Fruit fly (Drosophila melanogaster) whole organism, embryonic: ENCODE measurements around the gene CG11980.

ENCODE experiments used
- Atf6 ChIP-seq: fragments of 200-800 bp; sonication (Bioruptor generic); IDR thresholded peaks from 2 replicates; pipeline ENCODE4 v1.3.6; 2022; ENCODE audit warnings: missing biosample characterization, missing genetic modification characterization
- BEAF-32 ChIP-seq: fragments of 200-800 bp; sonication (Bioruptor generic); optimal IDR thresholded peaks from 3 replicates; lab custom pipeline; 2017; ENCODE audit warnings: missing biosample characterization, missing genetic modification characterization, mild to moderate bottlenecking, moderate library complexity, missing genetic modification reagents
- BtbVII ChIP-seq: fragments of 200-800 bp; sonication (Bioruptor generic); optimal IDR thresholded peaks from 3 replicates; lab custom pipeline; 2017; ENCODE audit warnings: missing biosample characterization, mild to moderate bottlenecking, missing genetic modification characterization
- CG10543 ChIP-seq: fragments of 200-800 bp; sonication (Bioruptor generic); optimal IDR thresholded peaks from 3 replicates; lab custom pipeline; 2017; ENCODE audit warnings: missing biosample characterization, mild to moderate bottlenecking, missing genetic modification characterization, moderate library complexity
- CG11560 ChIP-seq: fragments of 200-800 bp; sonication (Bioruptor generic); IDR thresholded peaks from 3 replicates; pipeline ENCODE4 v1.3.6; 2022; ENCODE audit warnings: missing biosample characterization, missing genetic modification characterization
- CG12071 ChIP-seq: fragments of 200-800 bp; sonication (Bioruptor generic); optimal IDR thresholded peaks from 3 replicates; lab custom pipeline; 2018; ENCODE audit warnings: missing biosample characterization, mild to moderate bottlenecking, missing genetic modification characterization
- CG13123 ChIP-seq: fragments of 200-800 bp; sonication (Bioruptor generic); optimal IDR thresholded peaks from 2 replicates; lab custom pipeline; 2016; ENCODE audit warnings: missing biosample characterization, missing genetic modification characterization
- CG15601 ChIP-seq: fragments of 200-800 bp; sonication (Bioruptor generic); optimal IDR thresholded peaks from 3 replicates; lab custom pipeline; 2019; ENCODE audit warnings: missing biosample characterization, mild to moderate bottlenecking, missing genetic modification characterization, moderate library complexity
- CG2116 ChIP-seq: fragments of 200-800 bp; sonication (Bioruptor generic); optimal IDR thresholded peaks from 3 replicates; lab custom pipeline; 2018; ENCODE audit warnings: missing biosample characterization, mild to moderate bottlenecking, missing genetic modification characterization
- CG2120 ChIP-seq: fragments of 200-800 bp; sonication (Bioruptor generic); optimal IDR thresholded peaks from 3 replicates; lab custom pipeline; 2016; ENCODE audit warnings: missing biosample characterization, missing genetic modification characterization
- CG3281 ChIP-seq: fragments of 200-800 bp; sonication (Bioruptor generic); optimal IDR thresholded peaks from 3 replicates; lab custom pipeline; 2017; ENCODE audit warnings: missing biosample characterization, mild to moderate bottlenecking, missing genetic modification characterization
- CG3407 ChIP-seq: fragments of 200-800 bp; sonication (Bioruptor generic); optimal IDR thresholded peaks from 2 replicates; lab custom pipeline; 2018; ENCODE audit warnings: missing biosample characterization, mild to moderate bottlenecking, missing genetic modification characterization
- CG4360 ChIP-seq: fragments of 200-800 bp; sonication (Bioruptor generic); IDR thresholded peaks from 2 replicates; pipeline ENCODE4 v1.3.6; 2022; ENCODE audit warnings: missing biosample characterization, missing genetic modification characterization
- CG4617 ChIP-seq: fragments of 200-800 bp; sonication (Bioruptor generic); optimal IDR thresholded peaks from 3 replicates; lab custom pipeline; 2016; ENCODE audit warnings: missing biosample characterization, missing genetic modification characterization, borderline replicate concordance
- CG4707 ChIP-seq: fragments of 200-800 bp; sonication (Bioruptor generic); optimal IDR thresholded peaks from 2 replicates; lab custom pipeline; 2018; ENCODE audit warnings: missing biosample characterization, mild to moderate bottlenecking, missing genetic modification characterization, moderate library complexity
- CG4730 ChIP-seq: fragments of 200-800 bp; sonication (Bioruptor generic); IDR thresholded peaks from 2 replicates; pipeline ENCODE4 v1.3.6; 2022; ENCODE audit warnings: missing biosample characterization, missing genetic modification characterization
- CG4820 ChIP-seq: fragments of 200-800 bp; sonication (Bioruptor generic); optimal IDR thresholded peaks from 3 replicates; lab custom pipeline; 2016; ENCODE audit warnings: missing biosample characterization, missing genetic modification characterization
- CG6854 ChIP-seq: fragments of 200-800 bp; sonication (Bioruptor generic); optimal IDR thresholded peaks from 3 replicates; lab custom pipeline; 2017; ENCODE audit warnings: missing biosample characterization, mild to moderate bottlenecking, missing genetic modification characterization
- CG9876 ChIP-seq: fragments of 200-800 bp; sonication (Bioruptor generic); optimal IDR thresholded peaks from 2 replicates; lab custom pipeline; 2016; ENCODE audit warnings: missing biosample characterization, missing genetic modification characterization
- Chrac-16 ChIP-seq: fragments of 200-800 bp; sonication (Bioruptor generic); optimal IDR thresholded peaks from 3 replicates; lab custom pipeline; 2016; ENCODE audit warnings: missing biosample characterization, missing genetic modification characterization
- Ets65A ChIP-seq: fragments of 200-800 bp; sonication (Bioruptor generic); peaks from one replicate; lab custom pipeline; 2016; ENCODE audit warnings: missing biosample characterization, missing genetic modification characterization
- HLH4C ChIP-seq: fragments of 200-800 bp; sonication (Bioruptor generic); IDR thresholded peaks from 3 replicates; pipeline ENCODE4 v1.3.6; 2022; ENCODE audit warnings: missing biosample characterization, missing genetic modification characterization; ENCODE audit not compliant: partially characterized antibody
- Jarid2 ChIP-seq: fragments of 200-800 bp; sonication (Bioruptor generic); optimal IDR thresholded peaks from 3 replicates; lab custom pipeline; 2017; ENCODE audit warnings: mild to moderate bottlenecking, missing biosample characterization, missing genetic modification reagents, missing genetic modification characterization
- Oli ChIP-seq: fragments of 200-800 bp; sonication (Bioruptor generic); optimal IDR thresholded peaks from 2 replicates; lab custom pipeline; 2018; ENCODE audit warnings: missing biosample characterization, mild to moderate bottlenecking, missing genetic modification characterization, moderate library complexity
- Opbp ChIP-seq: fragments of 200-800 bp; sonication (Bioruptor generic); IDR thresholded peaks from 3 replicates; pipeline ENCODE4 v1.3.6; 2022; ENCODE audit warnings: missing biosample characterization, missing genetic modification characterization; ENCODE audit not compliant: partially characterized antibody
- Pdp1 ChIP-seq, 2 experiments: fragments of 200-800 bp; sonication (Bioruptor generic); optimal IDR thresholded peaks; 3 replicates each; lab custom pipeline; 2016; ENCODE audit warnings: missing biosample characterization in 2 of 2, missing genetic modification characterization in 2 of 2, mild to moderate bottlenecking in 1 of 2, moderate library complexity in 1 of 2
- Ravus ChIP-seq: fragments of 200-800 bp; sonication (Bioruptor generic); IDR thresholded peaks from 2 replicates; pipeline ENCODE4 v1.3.6; 2022; ENCODE audit warnings: missing biosample characterization, missing genetic modification characterization
- Xrp1 ChIP-seq: fragments of 200-800 bp; sonication (Bioruptor generic); IDR thresholded peaks from 2 replicates; pipeline ENCODE4 v1.3.6; 2022; ENCODE audit warnings: missing biosample characterization, missing genetic modification characterization
- az2 ChIP-seq: fragments of 200-800 bp; sonication (Bioruptor generic); optimal IDR thresholded peaks from 3 replicates; lab custom pipeline; 2016; ENCODE audit warnings: missing biosample characterization, missing genetic modification characterization
- croc ChIP-seq: fragments of 200-800 bp; sonication (Bioruptor generic); conservative IDR thresholded peaks from 3 replicates; pipeline ENCODE4 v1.3.6; 2022; ENCODE audit warnings: missing biosample characterization, missing genetic modification characterization
- disco-r ChIP-seq: fragments of 200-800 bp; sonication (Bioruptor generic); optimal IDR thresholded peaks from 2 replicates; lab custom pipeline; 2016; ENCODE audit warnings: missing biosample characterization, missing genetic modification characterization
- fd96Cb ChIP-seq: fragments of 200-800 bp; sonication (Bioruptor generic); optimal IDR thresholded peaks from 2 replicates; lab custom pipeline; 2018; ENCODE audit warnings: missing biosample characterization, mild to moderate bottlenecking, missing genetic modification characterization, moderate library complexity
- gcm2 ChIP-seq: fragments of 200-800 bp; sonication (Bioruptor generic); optimal IDR thresholded peaks from 2 replicates; lab custom pipeline; 2016; ENCODE audit warnings: missing biosample characterization, missing genetic modification characterization
- gt ChIP-seq: fragments of 200-800 bp; sonication (Bioruptor generic); IDR thresholded peaks from 2 replicates; pipeline ENCODE4 v1.3.6; 2022; ENCODE audit warnings: missing biosample characterization, missing genetic modification characterization
- jigr1 ChIP-seq: fragments of 200-800 bp; sonication (Bioruptor generic); IDR thresholded peaks from 3 replicates; pipeline ENCODE4 v1.3.6; 2022; ENCODE audit warnings: missing biosample characterization, missing genetic modification characterization
- jing ChIP-seq: fragments of 200-800 bp; sonication (Bioruptor generic); optimal IDR thresholded peaks from 2 replicates; lab custom pipeline; 2018; ENCODE audit warnings: missing biosample characterization, mild to moderate bottlenecking, missing genetic modification characterization
- jumu ChIP-seq: fragments of 200-800 bp; sonication (Bioruptor generic); optimal IDR thresholded peaks from 3 replicates; lab custom pipeline; 2016; ENCODE audit warnings: missing biosample characterization, missing genetic modification characterization
- kah ChIP-seq: fragments of 200-800 bp; sonication (Bioruptor generic); optimal IDR thresholded peaks from 2 replicates; lab custom pipeline; 2018; ENCODE audit warnings: missing biosample characterization, mild to moderate bottlenecking, missing genetic modification characterization
- lola ChIP-seq, 3 experiments: fragments of >200 bp in 2 of 3; fragments of 200-800 bp in 1 of 3; sonication (Bioruptor generic) in 1 of 3; optimal IDR thresholded peaks; 2 replicates each; lab custom pipeline; 2017 to 2019; ENCODE audit warnings: missing biosample characterization in 3 of 3, missing genetic modification characterization in 3 of 3, mild to moderate bottlenecking in 1 of 3, moderate library complexity in 1 of 3
- lov ChIP-seq, 2 experiments: fragments of 200-800 bp in 1 of 2; fragments of >200 bp in 1 of 2; sonication (Bioruptor generic) in 1 of 2; IDR thresholded peaks in 1 of 2; optimal IDR thresholded peaks in 1 of 2; 2 replicates in 1 of 2; 3 replicates in 1 of 2; pipeline versions ENCODE4 v1.3.6 to Lab custom; 2017 to 2022; ENCODE audit warnings: missing biosample characterization in 1 of 2, missing genetic modification characterization in 1 of 2
- nmo ChIP-seq: fragments of 200-800 bp; sonication (Bioruptor generic); optimal IDR thresholded peaks from 2 replicates; lab custom pipeline; 2018; ENCODE audit warnings: missing biosample characterization, mild to moderate bottlenecking, missing genetic modification characterization, moderate library complexity
- org-1 ChIP-seq: fragments of 200-800 bp; sonication (Bioruptor generic); optimal IDR thresholded peaks from 2 replicates; lab custom pipeline; 2017; ENCODE audit warnings: missing biosample characterization, missing genetic modification characterization
- prd ChIP-seq, 3 experiments: fragments of >200 bp in 2 of 3; fragments of 200-800 bp in 1 of 3; sonication (Bioruptor generic) in 1 of 3; optimal IDR thresholded peaks in 2 of 3; IDR thresholded peaks in 1 of 3; 2 replicates in 2 of 3; 3 replicates in 1 of 3; pipeline versions ENCODE4 v1.3.6 to Lab custom; 2017 to 2022; ENCODE audit warnings: missing biosample characterization in 1 of 3, missing genetic modification characterization in 1 of 3
- shn ChIP-seq: fragments of 200-800 bp; sonication (Bioruptor generic); optimal IDR thresholded peaks from 3 replicates; lab custom pipeline; 2016; ENCODE audit warnings: missing biosample characterization, missing genetic modification characterization
- tin ChIP-seq: fragments of 200-800 bp; sonication (Bioruptor generic); optimal IDR thresholded peaks from 3 replicates; lab custom pipeline; 2016; ENCODE audit warnings: missing biosample characterization, missing genetic modification characterization
- tx ChIP-seq: fragments of 200-800 bp; sonication (Bioruptor generic); optimal IDR thresholded peaks from 2 replicates; lab custom pipeline; 2016; ENCODE audit warnings: missing biosample characterization, missing genetic modification characterization
- unpg ChIP-seq: fragments of 200-800 bp; sonication (Bioruptor generic); optimal IDR thresholded peaks from 3 replicates; lab custom pipeline; 2018; ENCODE audit warnings: missing biosample characterization, mild to moderate bottlenecking, missing genetic modification characterization, moderate library complexity

The CG11980 gene

DNA sequence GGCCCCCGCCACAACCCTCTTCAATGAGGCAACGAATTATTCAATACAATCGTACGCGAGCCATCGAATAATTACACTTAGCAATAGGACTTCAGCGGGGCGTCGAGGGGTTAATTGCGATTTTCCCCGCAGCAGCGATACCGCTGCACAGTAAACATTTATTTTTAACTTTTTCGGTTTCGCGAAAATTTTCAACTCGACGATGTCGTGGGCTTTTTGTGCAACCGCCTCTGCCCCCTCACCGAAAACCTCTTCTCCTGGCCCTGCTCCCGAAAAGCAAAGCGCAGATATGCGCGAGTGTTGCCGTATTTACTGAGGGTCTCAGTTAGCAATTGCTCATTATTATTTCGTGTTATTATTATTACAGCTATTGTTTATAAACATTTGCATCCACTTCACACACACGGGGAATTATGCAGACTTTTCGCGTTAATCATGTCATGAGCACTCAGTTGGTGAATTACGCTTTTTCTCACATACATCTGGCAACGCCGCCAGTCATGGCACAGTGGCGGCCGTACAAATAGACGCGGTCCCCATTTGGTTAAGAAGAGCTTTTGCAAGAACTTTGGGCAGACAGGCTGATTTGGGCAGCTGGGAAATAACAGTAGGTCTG lies 10.1 kb downstream of the CG11980 start (continued):
- peak; percentile 39; the same call in 1 of the 2 replicates for TF ChIP-seq Atf6 (GFP tag; lab: Robert Waterston, UW)
- peak; percentile 28 for TF ChIP-seq CG15601 (tag; lab: Kevin White, UChicago)
- peak; percentile 43 for TF ChIP-seq tin (GFP tag; lab: Kevin White, UChicago)
- no peak for TF ChIP-seq jigr1 (GFP tag; lab: Robert Waterston, UW)
- TF ChIP-seq Ravus (GFP tag; lab: Robert Waterston, UW): no peak
- peak; percentile 43 for TF ChIP-seq unpg
- no peak for TF ChIP-seq HLH4C
- TF ChIP-seq CG4820 (GFP tag; lab: Kevin White, UChicago): peak; percentile 3
- peak; percentile 38 for TF ChIP-seq CG2116 (GFP tag; lab: Kevin White, UChicago)
- TF ChIP-seq tx (GFP tag; lab: Kevin White, UChicago): peak; percentile 40
- TF ChIP-seq CG10543 (GFP tag; lab: Kevin White, UChicago): peak; percentile 78
- TF ChIP-seq Xrp1 (GFP tag; lab: Robert Waterston, UW): 0 out of 2 replicates have a peak, but pooled peaks have one; percentile 42
- peak; percentile 72 for TF ChIP-seq shn (GFP tag; lab: Kevin White, UChicago)
- peak; percentile 49 for TF ChIP-seq CG13123 (GFP tag; lab: Kevin White, UChicago)
- no peak for TF ChIP-seq CG3407 (GFP tag; lab: Kevin White, UChicago)
- TF ChIP-seq az2: no peak

DNA sequence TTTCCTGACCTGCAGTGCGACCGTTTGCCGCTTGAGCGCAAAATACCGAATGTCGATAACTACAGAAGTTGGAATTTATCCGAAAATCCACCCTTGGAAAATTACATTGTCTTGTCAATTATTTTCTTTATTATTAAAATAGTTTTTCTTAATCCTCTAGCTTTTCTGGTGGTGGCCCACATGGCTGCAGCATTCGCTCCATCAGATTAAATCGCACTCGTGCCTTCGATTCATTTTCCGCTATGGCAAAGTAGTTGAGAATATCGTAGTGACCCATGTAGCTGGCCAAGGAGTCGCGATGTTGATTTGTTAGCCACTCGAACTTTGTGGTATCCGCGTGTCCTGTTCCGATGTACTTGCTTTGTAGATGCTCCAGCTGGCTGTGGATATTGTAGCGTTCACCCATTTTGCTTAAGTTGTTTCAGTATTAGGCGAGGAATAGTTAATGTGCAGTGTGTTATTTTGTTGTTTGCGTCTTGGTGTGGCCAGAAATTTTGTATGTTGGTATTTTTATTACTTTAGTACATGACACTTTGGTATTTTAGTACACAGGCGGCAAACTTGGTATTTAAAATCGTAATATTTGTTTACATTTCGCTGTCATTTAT lies 11.1 kb downstream of the CG11980 start, which contains the start of the genes Kcmf1, Sf3b5 and CG11986:
Kcmf1 (minus strand) TSS at position 51 of the 608 bp plus-strand sequence.
Sf3b5 (minus strand) TSS at position 483 of the 608 bp plus-strand sequence.
CG11986 (plus strand) TSS at position 588 of the 608 bp plus-strand sequence.
- no peak for TF ChIP-seq jumu (GFP tag; lab: Kevin White, UChicago)
- no peak for TF ChIP-seq CG3281
- TF ChIP-seq gcm2 (GFP tag; lab: Kevin White, UChicago): no peak
- no peak for TF ChIP-seq CG6854 (GFP tag; lab: Kevin White, UChicago)
- TF ChIP-seq CG4617 (GFP tag; lab: Kevin White, UChicago): peak; percentile 74
- no peak for TF ChIP-seq kah (GFP tag; lab: Kevin White, UChicago)
- TF ChIP-seq CG9876: no peak
- no peak for TF ChIP-seq disco-r (GFP tag; lab: Kevin White, UChicago)
- peak; percentile 1 for TF ChIP-seq Ets65A
- no peak for TF ChIP-seq jing (GFP tag; lab: Kevin White, UChicago)
- no peak for TF ChIP-seq croc (GFP tag; lab: Robert Waterston, UW)
- no peak for TF ChIP-seq CG4360 (GFP tag; lab: Robert Waterston, UW)
- peak; percentile 32 for TF ChIP-seq BEAF-32 (GFP tag; lab: Kevin White, UChicago)
- no peak for TF ChIP-seq BtbVII (GFP tag; lab: Kevin White, UChicago)
- TF ChIP-seq fd96Cb (tag; lab: Kevin White, UChicago): no peak
- no peak for TF ChIP-seq Pdp1 (GFP tag; optimal IDR thresholded peaks at IDR 0.05; lab: Kevin White, UChicago)
- no peak for TF ChIP-seq gt (GFP tag; lab: Robert Waterston, UW)
- no peak for TF ChIP-seq lov (optimal IDR thresholded peaks at IDR 0.05; lab: Kevin White, UChicago)
- no peak for TF ChIP-seq lov (GFP tag; IDR thresholded peaks at IDR 0.05; lab: Robert Waterston, UW)
- no peak for TF ChIP-seq Chrac-16 (GFP tag; lab: Kevin White, UChicago)
- peak; percentile 17 for TF ChIP-seq nmo (GFP tag; lab: Kevin White, UChicago)
- TF ChIP-seq Oli: no peak
- no peak for TF ChIP-seq org-1
- no peak for TF ChIP-seq CG12071
- TF ChIP-seq lola (GFP tag; optimal IDR thresholded peaks at IDR 0.05; lab: Kevin White, UChicago): no peak
- TF ChIP-seq CG4707: no peak
- no peak for TF ChIP-seq prd (optimal IDR thresholded peaks at IDR 0.05; lab: Kevin White, UChicago)
- TF ChIP-seq prd (GFP tag; IDR thresholded peaks at IDR 0.05; lab: Robert Waterston, UW): no peak
- no peak for TF ChIP-seq CG2120 (GFP tag; lab: Kevin White, UChicago)
- TF ChIP-seq Opbp (GFP tag; lab: Robert Waterston, UW): 0 out of 3 replicates have a peak, but pooled peaks have one; percentile 32
- no peak for TF ChIP-seq CG4730 (GFP tag; lab: Robert Waterston, UW)
- TF ChIP-seq Jarid2 (GFP tag; lab: Kevin White, UChicago): no peak
- no peak for TF ChIP-seq CG11560 (tag; lab: Robert Waterston, UW)
